Worm (Caenorhabditis elegans): ENCODE measurements around the gene mpst-7.

mpst-7 gene

DNA sequence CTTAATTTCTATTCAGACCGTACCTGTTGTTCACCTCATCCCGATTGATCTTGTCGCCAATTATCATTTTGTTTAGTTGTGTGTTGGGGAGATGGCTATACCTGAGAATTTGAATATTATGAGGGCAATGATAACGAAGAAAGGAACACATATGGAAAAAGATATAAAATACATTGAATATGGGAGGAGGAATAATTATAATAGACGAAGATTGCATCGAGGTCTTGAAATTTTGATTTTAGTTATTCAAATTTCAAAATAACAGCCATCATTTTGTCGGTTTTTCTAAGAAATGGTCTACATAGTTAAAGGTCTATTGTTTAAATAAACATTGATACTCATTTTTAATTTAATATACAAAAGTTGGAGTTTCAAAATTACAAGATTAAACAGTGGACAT is 26.1 kb upstream of the mpst-7 start, which contains the start of gene shw-3:
Gene shw-3 (minus strand): TSS at position 101 of the 400 bp plus-strand sequence.
- no peak for TF ChIP-seq nhr-10 (tag; optimal IDR thresholded peaks at IDR 0.05)
- no peak for TF ChIP-seq unc-130 (GFP tag; optimal IDR thresholded peaks at IDR 0.05)
- no peak for TF ChIP-seq ceh-20 (GFP tag; IDR thresholded peaks at IDR 0.05)

DNA sequence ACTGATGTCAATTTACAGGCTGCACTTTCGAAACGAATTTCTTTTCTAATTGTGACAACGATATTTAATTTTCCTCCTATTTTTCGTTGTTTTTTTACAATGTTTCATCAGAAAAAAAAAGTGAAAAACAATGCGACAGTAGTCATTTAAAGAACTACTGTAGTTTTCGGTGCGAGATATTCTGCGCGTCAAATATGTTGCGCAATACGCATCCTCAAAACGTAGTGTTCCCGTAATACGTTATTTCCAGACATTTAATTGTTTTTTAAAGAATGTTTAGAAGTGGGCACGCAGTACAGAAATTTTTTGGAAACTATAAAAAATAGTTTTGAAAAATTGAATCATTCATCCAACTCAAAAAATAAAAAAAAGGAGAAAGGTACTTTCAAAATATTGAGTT is 13.1 kb upstream of the mpst-7 start:
- TF ChIP-seq sdz-12 (GFP tag; optimal IDR thresholded peaks at IDR 0.05) (no peak), unc-62 (GFP tag; optimal IDR thresholded peaks at IDR 0.05 in 1 of 2) (peak in 1 of 2 experiments; percentile 59), unc-62 (tag; optimal IDR thresholded peaks at IDR 0.05) (no peak)

DNA sequence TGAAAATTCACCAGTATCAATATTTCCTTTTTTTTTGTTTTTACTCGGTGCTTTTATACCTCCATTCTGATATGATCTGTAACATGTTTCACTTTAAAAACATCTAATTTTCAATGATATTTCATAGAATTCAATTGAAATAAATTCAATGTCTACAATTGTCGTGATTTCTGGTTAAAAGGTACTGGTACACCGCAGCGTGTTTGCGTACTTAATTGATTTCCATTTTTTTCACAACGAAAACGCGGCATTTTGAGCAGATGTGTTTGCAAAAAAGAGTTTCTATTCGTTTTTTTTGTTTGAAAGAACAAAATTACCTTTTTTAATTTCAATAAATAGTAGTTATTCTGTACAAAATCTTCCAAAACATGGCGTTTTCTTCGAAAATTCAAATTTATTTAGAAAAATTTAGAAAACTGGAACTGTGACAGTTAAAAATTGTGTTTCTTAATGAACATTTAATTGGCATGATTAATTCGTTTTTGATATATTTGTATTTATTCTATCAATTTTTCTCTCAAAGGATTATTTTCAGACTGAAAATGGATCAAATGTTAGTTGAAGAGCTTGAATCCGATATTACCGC is 9.7 kb upstream of the mpst-7 start, which contains the start of gene pnn-1:
Gene pnn-1 (plus strand): TSS at position 536 of the 586 bp plus-strand sequence.
- peak; percentile 50 for TF ChIP-seq dpl-1 (GFP tag; optimal IDR thresholded peaks at IDR 0.05)
- no peak for TF ChIP-seq dmd-9 (GFP tag; IDR thresholded peaks at IDR 0.05)
- TF ChIP-seq mep-1 (tag; optimal IDR thresholded peaks at IDR 0.05): peak; percentile 19
- TF ChIP-seq mes-2 (tag; optimal IDR thresholded peaks at IDR 0.05; ENCODE audit: poor library complexity, severe bottlenecking): peak; percentile 68
- no peak for TF ChIP-seq ceh-20 (GFP tag; IDR thresholded peaks at IDR 0.05)
- TF ChIP-seq nhr-6 (tag; optimal IDR thresholded peaks at IDR 0.05): peak; percentile 44
- TF ChIP-seq dve-1 (tag; optimal IDR thresholded peaks at IDR 0.05; ENCODE audit: insufficient read depth): peak; percentile 34
- peak; percentile 74 for TF ChIP-seq T20F7.1 (GFP tag; optimal IDR thresholded peaks at IDR 0.05)
- TF ChIP-seq lin-38 (GFP tag; IDR thresholded peaks at IDR 0.05): peak; percentile 75
- TF ChIP-seq lsy-2 (tag; optimal IDR thresholded peaks at IDR 0.05): peak in 1 of 2 experiments; percentile 90

DNA sequence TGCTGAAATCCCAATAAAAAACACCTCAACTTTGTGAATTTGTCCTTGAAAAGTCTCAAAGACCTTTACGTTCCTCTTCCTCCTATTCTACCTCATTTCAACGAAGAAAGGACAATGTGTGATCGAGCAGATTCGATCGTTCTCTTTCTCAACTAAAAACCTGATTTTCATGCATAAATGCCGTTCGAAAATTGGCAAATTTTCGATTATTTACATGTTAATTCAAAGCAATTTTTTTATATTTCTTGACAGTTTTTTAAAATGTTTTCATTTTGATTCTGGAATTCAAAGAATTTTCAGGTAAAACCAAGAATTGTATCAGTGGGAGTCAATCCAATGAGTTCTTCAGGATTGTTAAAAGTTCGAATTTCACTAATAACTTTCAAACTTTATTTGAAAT is 7.6 kb upstream of the mpst-7 start, which contains the start of gene lin-46:
Gene lin-46 (plus strand): TSS at position 301 of the 400 bp plus-strand sequence.
- TF ChIP-seq ceh-20 (GFP tag; IDR thresholded peaks at IDR 0.05) (no peak), F26F4.8 (GFP tag; conservative IDR thresholded peaks at IDR 0.05) (no peak), pqm-1 (tag; optimal IDR thresholded peaks at IDR 0.05) (no peak), gei-8 (GFP tag; optimal IDR thresholded peaks at IDR 0.05) (no peak), fkh-10 (GFP tag; optimal IDR thresholded peaks at IDR 0.05) (no peak)

DNA sequence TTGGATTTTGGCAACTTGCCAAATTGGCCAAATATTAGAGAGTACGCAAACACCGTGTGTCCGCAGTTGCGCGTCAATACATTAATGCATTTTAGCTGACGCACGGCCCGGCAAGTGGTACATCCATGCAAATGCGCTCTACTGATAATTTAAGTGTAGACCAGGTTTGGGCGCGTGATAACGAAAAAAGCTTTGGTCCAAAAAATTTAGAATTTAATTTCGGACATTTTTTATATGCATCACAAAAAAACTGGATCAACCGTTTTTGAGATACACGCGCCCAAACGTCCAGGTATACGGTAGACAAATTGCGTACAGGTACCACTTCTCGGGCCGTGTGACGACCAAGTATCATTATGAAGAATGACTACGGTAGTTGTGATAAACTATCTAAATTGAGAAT is 7.0 kb upstream of the mpst-7 start, which contains the start of gene R186.8:
Gene R186.8 (minus strand): TSS at position 58 of the 403 bp plus-strand sequence.
- TF ChIP-seq Y48G9A.11 (GFP tag; IDR thresholded peaks at IDR 0.05) (peak; percentile 52; the same call in 1 of the 2 replicates), F37D6.2 (tag; optimal IDR thresholded peaks at IDR 0.05) (peak; percentile 37), mxl-3 (GFP tag; optimal IDR thresholded peaks at IDR 0.05) (peak; percentile 44), zfp-2 (tag; optimal IDR thresholded peaks at IDR 0.05) (peak; percentile 72), spr-3 (GFP tag; optimal IDR thresholded peaks at IDR 0.05) (peak; percentile 38), lsy-2 (tag; optimal IDR thresholded peaks at IDR 0.05) (peak in 1 of 2 experiments; percentile 93), nhr-11 (tag; optimal IDR thresholded peaks at IDR 0.05) (peak; percentile 37), aha-1 (tag) (peak; percentile 96), rbr-2 (tag; optimal IDR thresholded peaks at IDR 0.05) (peak; percentile 86), lin-38 (GFP tag; IDR thresholded peaks at IDR 0.05) (peak; percentile 99), ceh-20 (GFP tag; IDR thresholded peaks at IDR 0.05) (peak; percentile 82), dve-1 (tag; optimal IDR thresholded peaks at IDR 0.05; ENCODE audit: insufficient read depth) (peak; percentile 53), nhr-77 (tag; optimal IDR thresholded peaks at IDR 0.05) (peak; percentile 54), hmg-1.1 (GFP tag; IDR thresholded peaks at IDR 0.05) (peak; percentile 86), daf-8 (GFP tag; IDR thresholded peaks at IDR 0.05) (0 out of 2 replicates have a peak, but pooled peaks have one; percentile 35), zfp-3 (GFP tag; conservative IDR thresholded peaks at IDR 0.05) (peak; percentile 87), nhr-48 (tag; optimal IDR thresholded peaks at IDR 0.05) (peak; percentile 60), spr-1 (tag; optimal IDR thresholded peaks at IDR 0.05) (peak; percentile 47), lin-29 (GFP tag; IDR thresholded peaks at IDR 0.05) (peak; percentile 70), lin-15B (tag; optimal IDR thresholded peaks at IDR 0.05) (peak; percentile 18), mep-1 (tag; optimal IDR thresholded peaks at IDR 0.05) (peak; percentile 74), daf-16 (GFP tag; optimal IDR thresholded peaks at IDR 0.05) (peak in 1 of 2 experiments; percentile 21), daf-16 (tag; optimal IDR thresholded peaks at IDR 0.05) (peak; percentile 35), vab-7 (GFP tag; IDR thresholded peaks at IDR 0.05) (peak; percentile 71; the same call in 1 of the 2 replicates), tra-1 (GFP tag; IDR thresholded peaks at IDR 0.05) (peak; percentile 85), dpl-1 (GFP tag; optimal IDR thresholded peaks at IDR 0.05) (peak; percentile 58), hif-1 (tag; optimal IDR thresholded peaks at IDR 0.05) (peak in 1 of 2 experiments; percentile 56), madf-5 (GFP tag; IDR thresholded peaks at IDR 0.05) (peak in 1 of 2 experiments; percentile 48; a peak in 1 of 4 replicates), dmd-9 (GFP tag; IDR thresholded peaks at IDR 0.05) (peak; percentile 81)

All from whole organism, L4 larva.